Fruit fly (Drosophila melanogaster) whole organism, pupa: ENCODE measurements around the gene CG31253.

Experiments used
- CG10348 ChIP-seq: fragments of 200-800 bp; sonication (Bioruptor generic); IDR thresholded peaks from 2 replicates; pipeline ENCODE4 v1.3.6; 2022; ENCODE audit warnings: missing biosample characterization, missing genetic modification characterization
- CG12605 ChIP-seq: fragments of 200-800 bp; sonication (Bioruptor generic); IDR thresholded peaks from 2 replicates; pipeline ENCODE4 v1.3.6; 2022; ENCODE audit warnings: missing biosample characterization, missing genetic modification characterization
- CG14655 ChIP-seq: fragments of 200-800 bp; sonication (Bioruptor generic); optimal IDR thresholded peaks from 3 replicates; lab custom pipeline; 2017; ENCODE audit warnings: mild to moderate bottlenecking, missing biosample characterization, missing genetic modification reagents, missing genetic modification characterization
- CG15710 ChIP-seq: fragments of 200-800 bp; sonication (Bioruptor generic); optimal IDR thresholded peaks from 2 replicates; lab custom pipeline; 2018; ENCODE audit warnings: missing biosample characterization, mild to moderate bottlenecking, missing genetic modification characterization, moderate library complexity
- CG17806 ChIP-seq: fragments of 200-800 bp; sonication (Bioruptor generic); optimal IDR thresholded peaks from 2 replicates; lab custom pipeline; 2018; ENCODE audit warnings: missing biosample characterization, mild to moderate bottlenecking, missing genetic modification characterization, moderate library complexity
- CG32121 ChIP-seq: fragments of 200-800 bp; sonication (Bioruptor generic); IDR thresholded peaks from 2 replicates; pipeline ENCODE4 v1.3.6; 2022; ENCODE audit warnings: missing biosample characterization, missing genetic modification characterization
- CG34367 ChIP-seq: fragments of 200-800 bp; sonication (Bioruptor generic); optimal IDR thresholded peaks from 2 replicates; lab custom pipeline; 2018; ENCODE audit warnings: missing biosample characterization, mild to moderate bottlenecking, missing genetic modification characterization
- CG4496 ChIP-seq: fragments of 200-800 bp; sonication (Bioruptor generic); IDR thresholded peaks from 3 replicates; pipeline ENCODE4 v1.3.6; 2022; ENCODE audit warnings: missing biosample characterization, missing genetic modification characterization
- CG8159 ChIP-seq: fragments of 200-800 bp; sonication (Bioruptor generic); optimal IDR thresholded peaks from 3 replicates; lab custom pipeline; 2018; ENCODE audit warnings: missing biosample characterization, mild to moderate bottlenecking, missing genetic modification characterization, moderate library complexity
- CG8301 ChIP-seq: fragments of 200-800 bp; sonication (Bioruptor generic); optimal IDR thresholded peaks from 2 replicates; lab custom pipeline; 2018; ENCODE audit warnings: missing biosample characterization, mild to moderate bottlenecking, missing genetic modification characterization
- CG9948 ChIP-seq: fragments of 200-800 bp; sonication (Bioruptor generic); optimal IDR thresholded peaks from 2 replicates; lab custom pipeline; 2018; ENCODE audit warnings: missing biosample characterization, mild to moderate bottlenecking, missing genetic modification characterization, moderate library complexity
- D1 ChIP-seq: fragments of 200-800 bp; sonication (Bioruptor generic); optimal IDR thresholded peaks from 2 replicates; lab custom pipeline; 2018; ENCODE audit warnings: missing biosample characterization, mild to moderate bottlenecking, missing genetic modification characterization, moderate library complexity
- EcR ChIP-seq: fragments of 200-800 bp; sonication (Bioruptor generic); optimal IDR thresholded peaks from 3 replicates; lab custom pipeline; 2019; ENCODE audit warnings: missing biosample characterization, missing genetic modification characterization, mild to moderate bottlenecking, moderate library complexity, missing genetic modification reagents
- Ets98B ChIP-seq: fragments of 200-800 bp; sonication (Bioruptor generic); IDR thresholded peaks from 2 replicates; pipeline ENCODE4 v1.3.6; 2022; ENCODE audit warnings: missing biosample characterization, missing genetic modification characterization
- Pif1A ChIP-seq: fragments of 200-800 bp; sonication (Bioruptor generic); optimal IDR thresholded peaks from 3 replicates; lab custom pipeline; 2016; ENCODE audit warnings: missing biosample characterization, missing genetic modification characterization
- Pif1B ChIP-seq: fragments of 200-800 bp; sonication (Bioruptor generic); optimal IDR thresholded peaks from 3 replicates; lab custom pipeline; 2016; ENCODE audit warnings: missing biosample characterization, missing genetic modification characterization
- Snoo ChIP-seq: fragments of 200-800 bp; sonication (Bioruptor generic); optimal IDR thresholded peaks from 3 replicates; lab custom pipeline; 2017; ENCODE audit warnings: missing biosample characterization, mild to moderate bottlenecking, missing genetic modification characterization, inconsistent platforms
- fd96Ca ChIP-seq: fragments of 200-800 bp; sonication (Bioruptor generic); IDR thresholded peaks from 3 replicates; pipeline ENCODE4 v1.3.6; 2022; ENCODE audit warnings: missing biosample characterization, missing genetic modification characterization
- gl ChIP-seq: fragments of 200-800 bp; sonication (Bioruptor generic); optimal IDR thresholded peaks from 2 replicates; lab custom pipeline; 2018; ENCODE audit warnings: missing biosample characterization, mild to moderate bottlenecking, missing genetic modification characterization
- rn ChIP-seq: fragments of 200-800 bp; sonication (Bioruptor generic); IDR thresholded peaks from 2 replicates; pipeline ENCODE4 v1.3.6; 2022; ENCODE audit warnings: missing biosample characterization, missing genetic modification characterization

CG31253 gene

dm6 chr3R:27919385-27919789 is 41.0 kb downstream of the CG31253 start, which contains the start of gene Boh1:
Boh1 (minus strand) TSS chr3R:27919460.
- no peak for TF ChIP-seq rn (GFP tag; lab: Robert Waterston, UW)
- no peak for TF ChIP-seq CG4496 (GFP tag; lab: Robert Waterston, UW)
- no peak for TF ChIP-seq CG17806 (tag; lab: Kevin White, UChicago)
- TF ChIP-seq CG15710 (tag; lab: Kevin White, UChicago) = no peak
- TF ChIP-seq CG10348 = no peak
- TF ChIP-seq CG32121 (GFP tag; lab: Robert Waterston, UW) = no peak
- TF ChIP-seq CG8159 (tag; lab: Kevin White, UChicago) = peak; percentile 46
- no peak for TF ChIP-seq CG34367 (tag; lab: Kevin White, UChicago)
- no peak for TF ChIP-seq gl (tag; lab: Kevin White, UChicago)
- no peak for TF ChIP-seq Pif1B
- no peak for TF ChIP-seq D1 (tag; lab: Kevin White, UChicago)
- TF ChIP-seq CG14655 (GFP tag; lab: Kevin White, UChicago) = no peak
- TF ChIP-seq Snoo (tag; lab: Kevin White, UChicago) = peak; percentile 39
- TF ChIP-seq CG9948 (tag; lab: Kevin White, UChicago) = no peak
- TF ChIP-seq CG8301 (tag; lab: Kevin White, UChicago) = no peak
- TF ChIP-seq fd96Ca (GFP tag; lab: Robert Waterston, UW) = no peak
- TF ChIP-seq Pif1A (GFP tag; lab: Kevin White, UChicago) = no peak
- no peak for TF ChIP-seq EcR (GFP tag; lab: Kevin White, UChicago)
- TF ChIP-seq, all 21 proteins: peak for 2

DNA sequence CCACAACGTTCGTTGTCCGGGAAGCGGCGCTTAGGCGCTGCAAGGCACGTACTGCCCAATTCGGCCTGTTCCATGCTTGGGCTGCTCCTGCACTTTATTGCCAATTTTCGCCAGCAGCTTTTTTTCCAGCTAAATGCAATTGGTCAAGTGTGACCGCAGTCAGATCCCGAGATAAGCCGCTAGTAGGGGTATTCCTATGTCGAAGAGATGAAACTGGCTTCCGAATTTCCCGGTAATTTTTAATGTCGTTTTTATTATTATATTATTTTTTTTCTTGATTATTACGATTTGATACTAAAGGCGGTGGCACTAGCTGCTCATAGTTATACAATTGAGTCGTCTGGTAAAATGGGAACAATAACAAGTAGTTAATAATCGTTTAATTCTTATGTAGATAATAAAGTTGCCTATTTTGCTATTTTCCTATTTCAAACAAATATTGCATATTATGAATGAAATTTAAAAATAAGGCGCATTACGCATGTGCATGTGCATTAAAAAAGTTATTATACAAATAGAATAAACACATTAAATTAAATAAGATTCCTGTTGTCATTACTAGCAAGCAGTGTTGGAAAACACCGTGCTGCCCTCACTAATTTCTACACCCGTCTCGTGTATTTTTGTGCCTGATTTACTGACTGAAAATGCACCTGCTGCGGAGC is 43.9 kb downstream of the CG31253 start, which contains the start of the genes CG5003 and mRpS22:
TSS of gene CG5003 (minus strand) at position 162 of the 665 bp plus-strand sequence.
TSS of gene mRpS22 (plus strand) at position 554 of the 665 bp plus-strand sequence.
- TF ChIP-seq CG14655 (GFP tag; lab: Kevin White, UChicago) = no peak
- no peak for TF ChIP-seq Pif1A (GFP tag; lab: Kevin White, UChicago)
- no peak for TF ChIP-seq gl (tag; lab: Kevin White, UChicago)
- TF ChIP-seq rn (GFP tag; lab: Robert Waterston, UW) = no peak
- TF ChIP-seq CG8159 (tag; lab: Kevin White, UChicago) = peak; percentile 53
- TF ChIP-seq CG8301 (tag; lab: Kevin White, UChicago) = no peak
- peak; percentile 12 for TF ChIP-seq CG17806 (tag; lab: Kevin White, UChicago)
- no peak for TF ChIP-seq Ets98B
- peak; percentile 4 for TF ChIP-seq CG9948 (tag; lab: Kevin White, UChicago)
- 0 out of 3 replicates have a peak, but pooled peaks have one; percentile 34 for TF ChIP-seq CG4496 (GFP tag; lab: Robert Waterston, UW)
- no peak for TF ChIP-seq fd96Ca (GFP tag; lab: Robert Waterston, UW)
- TF ChIP-seq Snoo (tag; lab: Kevin White, UChicago) = peak; percentile 44
- TF ChIP-seq CG32121 (GFP tag; lab: Robert Waterston, UW) = no peak
- no peak for TF ChIP-seq CG12605 (GFP tag; lab: Robert Waterston, UW)
- TF ChIP-seq CG10348 = no peak
- TF ChIP-seq Pif1B = peak; percentile 43
- peak; percentile 55 for TF ChIP-seq CG15710 (tag; lab: Kevin White, UChicago)
- TF ChIP-seq CG34367 (tag; lab: Kevin White, UChicago) = no peak
- TF ChIP-seq, all 21 proteins: peak for 7

dm6 chr3R:27912147-27912546 is 48.2 kb downstream of the CG31253 start, which contains the start of gene mil:
mil (plus strand) TSS chr3R:27912447.
- TF ChIP-seq CG9948 (tag; lab: Kevin White, UChicago) (no peak), fd96Ca (GFP tag; lab: Robert Waterston, UW) (no peak), CG8159 (tag; lab: Kevin White, UChicago) (no peak), EcR (GFP tag; lab: Kevin White, UChicago) (no peak), rn (GFP tag; lab: Robert Waterston, UW) (no peak)
- TF ChIP-seq, all 21 proteins: peak for 0
